Worm (Caenorhabditis elegans) whole organism, L2 larva: ENCODE measurements around the gene srh-125.

Experiments
- C34F6.9 ChIP-seq: fragments of 150-350 bp; optimal IDR thresholded peaks from 2 replicates; lab custom pipeline; 2014; ENCODE audit warnings: missing biosample characterization, missing genetic modification characterization
- F13H6.1 ChIP-seq: sonication (generic microtip); optimal IDR thresholded peaks from 2 replicates; lab custom pipeline; 2016; ENCODE audit warnings: missing genetic modification characterization, missing compliant biosample characterization
- R02D3.7 ChIP-seq: fragments of 150-350 bp; optimal IDR thresholded peaks from 2 replicates; lab custom pipeline; 2014; ENCODE audit warnings: missing biosample characterization, missing genetic modification characterization
- Y55F3AM.14 ChIP-seq: fragments of 200-800 bp; sonication (Bioruptor generic); optimal IDR thresholded peaks from 2 replicates; lab custom pipeline; 2018; ENCODE audit warnings: mild to moderate bottlenecking, missing genetic modification characterization, missing compliant biosample characterization
- ZK546.5 ChIP-seq: sonication (generic microtip); optimal IDR thresholded peaks from 2 replicates; lab custom pipeline; 2017; ENCODE audit warnings: missing biosample characterization, missing genetic modification characterization
- alr-1 ChIP-seq: fragments of 150-350 bp; optimal IDR thresholded peaks from 2 replicates; lab custom pipeline; 2014; ENCODE audit warnings: missing biosample characterization, missing genetic modification characterization
- ama-1 ChIP-seq: fragments of 150-350 bp; optimal IDR thresholded peaks from 2 replicates; lab custom pipeline; 2018; ENCODE audit warnings: inconsistent platforms
- blmp-1 ChIP-seq: sonication (generic microtip); optimal IDR thresholded peaks from 2 replicates; lab custom pipeline; 2017; ENCODE audit warnings: missing genetic modification characterization, mild to moderate bottlenecking, missing compliant biosample characterization, antibody characterized with exemption, moderate library complexity; ENCODE audit not compliant: insufficient read depth
- ceh-82 ChIP-seq: fragments of 150-350 bp; optimal IDR thresholded peaks from 2 replicates; lab custom pipeline; 2014; ENCODE audit warnings: missing biosample characterization, missing genetic modification characterization
- crh-2 ChIP-seq: sonication (generic microtip); optimal IDR thresholded peaks from 2 replicates; lab custom pipeline; 2017; ENCODE audit warnings: missing biosample characterization, missing genetic modification characterization
- dmd-4 ChIP-seq: sonication (generic microtip); optimal IDR thresholded peaks from 2 replicates; lab custom pipeline; 2017; ENCODE audit warnings: missing biosample characterization, missing genetic modification characterization
- egl-27 ChIP-seq: sonication (generic microtip); optimal IDR thresholded peaks from 3 replicates; lab custom pipeline; 2017; ENCODE audit warnings: missing biosample characterization, missing genetic modification reagents, missing genetic modification characterization
- elt-1 ChIP-seq: fragments of 150-350 bp; optimal IDR thresholded peaks from 2 replicates; lab custom pipeline; 2014; ENCODE audit warnings: missing biosample characterization, missing genetic modification characterization
- elt-3 ChIP-seq: sonication (generic microtip); optimal IDR thresholded peaks from 2 replicates; lab custom pipeline; 2017; ENCODE audit warnings: missing biosample characterization, missing genetic modification characterization
- fos-1 ChIP-seq: fragments of 150-350 bp; optimal IDR thresholded peaks from 2 replicates; lab custom pipeline; 2014; ENCODE audit warnings: missing biosample characterization, missing genetic modification characterization
- gmeb-1 ChIP-seq: fragments of 150-350 bp; optimal IDR thresholded peaks from 2 replicates; lab custom pipeline; 2014; ENCODE audit warnings: missing biosample characterization, missing genetic modification characterization
- lin-11 ChIP-seq: fragments of 150-350 bp; sonication (generic microtip); optimal IDR thresholded peaks from 2 replicates; lab custom pipeline; 2014; ENCODE audit warnings: missing biosample characterization, missing genetic modification characterization, inconsistent platforms, mixed read lengths
- lin-13 ChIP-seq: fragments of 150-350 bp; optimal IDR thresholded peaks from 2 replicates; lab custom pipeline; 2014; ENCODE audit warnings: missing biosample characterization, missing genetic modification reagents, missing genetic modification characterization
- lin-39 ChIP-seq: fragments of 150-350 bp; optimal IDR thresholded peaks from 2 replicates; lab custom pipeline; 2014; ENCODE audit warnings: missing biosample characterization, missing genetic modification reagents, missing genetic modification characterization
- lsy-2 ChIP-seq, 2 experiments: fragments of 150-350 bp in 1 of 2; sonication (generic microtip) in 1 of 2; optimal IDR thresholded peaks; 2 replicates each; lab custom pipeline; 2014 to 2017; ENCODE audit warnings: missing biosample characterization in 2 of 2, missing genetic modification characterization in 2 of 2
- mab-5 ChIP-seq: fragments of 150-350 bp; optimal IDR thresholded peaks from 2 replicates; lab custom pipeline; 2014; ENCODE audit warnings: missing biosample characterization, missing genetic modification characterization
- mdl-1 ChIP-seq, 2 experiments: fragments of 150-350 bp in 1 of 2; sonication (generic microtip) in 1 of 2; optimal IDR thresholded peaks; 2 replicates each; lab custom pipeline; 2017; ENCODE audit warnings: missing biosample characterization in 2 of 2, missing genetic modification characterization in 2 of 2
- nhr-10 ChIP-seq: sonication (generic microtip); optimal IDR thresholded peaks from 2 replicates; lab custom pipeline; 2017; ENCODE audit warnings: missing biosample characterization, missing genetic modification characterization
- nhr-11 ChIP-seq: fragments of 150-350 bp; optimal IDR thresholded peaks from 2 replicates; lab custom pipeline; 2014; ENCODE audit warnings: missing biosample characterization, missing genetic modification characterization
- nhr-129 ChIP-seq: fragments of 150-350 bp; optimal IDR thresholded peaks from 2 replicates; lab custom pipeline; 2014; ENCODE audit warnings: missing biosample characterization, missing genetic modification characterization
- nhr-21 ChIP-seq: fragments of 150-350 bp; optimal IDR thresholded peaks from 2 replicates; lab custom pipeline; 2014; ENCODE audit warnings: missing biosample characterization, missing genetic modification characterization
- nhr-23 ChIP-seq: fragments of 150-350 bp; optimal IDR thresholded peaks from 2 replicates; lab custom pipeline; 2014; ENCODE audit warnings: missing biosample characterization, missing genetic modification reagents, missing genetic modification characterization
- nhr-237 ChIP-seq: fragments of 150-350 bp; optimal IDR thresholded peaks from 2 replicates; lab custom pipeline; 2014; ENCODE audit warnings: missing biosample characterization, missing genetic modification characterization
- nhr-25 ChIP-seq: fragments of 150-350 bp; sonication (generic microtip); optimal IDR thresholded peaks from 3 replicates; lab custom pipeline; 2014; ENCODE audit warnings: missing biosample characterization, missing genetic modification characterization
- nhr-77 ChIP-seq: fragments of 150-350 bp; optimal IDR thresholded peaks from 2 replicates; lab custom pipeline; 2014; ENCODE audit warnings: missing biosample characterization, missing genetic modification characterization
- peb-1 ChIP-seq: fragments of 150-350 bp; optimal IDR thresholded peaks from 2 replicates; lab custom pipeline; 2014; ENCODE audit warnings: missing biosample characterization, missing genetic modification characterization
- sem-4 ChIP-seq: fragments of 150-350 bp; optimal IDR thresholded peaks from 2 replicates; lab custom pipeline; 2014; ENCODE audit warnings: missing biosample characterization, missing genetic modification reagents, missing genetic modification characterization
- skn-1 ChIP-seq: sonication (generic microtip); optimal IDR thresholded peaks from 2 replicates; lab custom pipeline; 2017; ENCODE audit warnings: missing biosample characterization, missing genetic modification characterization
- sma-3 ChIP-seq: sonication (generic microtip); optimal IDR thresholded peaks from 2 replicates; lab custom pipeline; 2016; ENCODE audit warnings: missing genetic modification reagents, missing genetic modification characterization, missing compliant biosample characterization
- sma-9 ChIP-seq, 2 experiments: fragments of 150-350 bp in 1 of 2; sonication (generic microtip) in 1 of 2; optimal IDR thresholded peaks; 2 replicates each; lab custom pipeline; 2014 to 2016; ENCODE audit warnings: missing genetic modification characterization in 2 of 2, mild to moderate bottlenecking in 1 of 2, missing biosample characterization in 1 of 2, missing compliant biosample characterization in 1 of 2, missing genetic modification reagents in 1 of 2, moderate library complexity in 1 of 2
- snpc-4 ChIP-seq: fragments of 150-350 bp; optimal IDR thresholded peaks from 2 replicates; lab custom pipeline; 2014; ENCODE audit warnings: missing biosample characterization, missing genetic modification characterization
- unc-39 ChIP-seq: fragments of 150-350 bp; optimal IDR thresholded peaks from 2 replicates; lab custom pipeline; 2014; ENCODE audit warnings: missing biosample characterization, missing genetic modification characterization
- unc-55 ChIP-seq: fragments of 150-350 bp; sonication (generic microtip); optimal IDR thresholded peaks from 3 replicates; lab custom pipeline; 2014; ENCODE audit warnings: missing biosample characterization, missing genetic modification reagents, missing genetic modification characterization
- unc-62 ChIP-seq: fragments of 150-350 bp; optimal IDR thresholded peaks from 2 replicates; lab custom pipeline; 2014; ENCODE audit warnings: missing biosample characterization, missing genetic modification reagents, missing genetic modification characterization
- zag-1 ChIP-seq: fragments of 150-350 bp; optimal IDR thresholded peaks from 2 replicates; lab custom pipeline; 2014; ENCODE audit warnings: missing biosample characterization, missing genetic modification characterization
- ztf-1 ChIP-seq: fragments of 200-800 bp; sonication (Bioruptor generic); conservative IDR thresholded peaks from 2 replicates; pipeline ENCODE4 v1.3.6; 2022; ENCODE audit warnings: missing genetic modification characterization, missing compliant biosample characterization
- ztf-11 ChIP-seq: sonication (generic microtip); optimal IDR thresholded peaks from 2 replicates; lab custom pipeline; 2017; ENCODE audit warnings: missing biosample characterization, missing genetic modification characterization
- ztf-4 ChIP-seq: fragments of 150-350 bp; optimal IDR thresholded peaks from 2 replicates; lab custom pipeline; 2014; ENCODE audit warnings: missing biosample characterization, missing genetic modification characterization

Gene srh-125

ce11 chrV:7436509-7436908 is 40.2 kb downstream of the srh-125 start:
- TF ChIP-seq R02D3.7 (no peak), peb-1 (tag; lab: Kevin White, UChicago) (no peak), mdl-1 (tag; optimal IDR thresholded peaks at IDR 0.05; lab: Kevin White, UChicago) (no peak), fos-1 (no peak), mab-5 (tag; lab: Kevin White, UChicago) (no peak)
- TF ChIP-seq, all 48 proteins: peak for 0

ce11 chrV:7435376-7436204 is 41.1 kb downstream of the srh-125 start, which contains the start of the genes ddo-2 and F25E5.8:
ddo-2 (minus strand) TSS chrV:7435705.
F25E5.8 (plus strand) TSS chrV:7435930.
- TF ChIP-seq skn-1 (tag; lab: Kevin White, UChicago) (no peak), zag-1 (tag; lab: Kevin White, UChicago) (no peak), nhr-21 (tag; lab: Kevin White, UChicago) (peak; percentile 30), elt-3 (tag; lab: Kevin White, UChicago) (no peak), snpc-4 (no peak), nhr-25 (tag; lab: Kevin White, UChicago) (peak; percentile 59), dmd-4 (tag; lab: Kevin White, UChicago) (no peak), alr-1 (tag; lab: Kevin White, UChicago) (no peak), elt-1 (tag; lab: Kevin White, UChicago) (no peak), blmp-1 (tag; lab: Kevin White, UChicago) (peak; percentile 38), ama-1 (lab: Kevin White, UChicago) (peak; percentile 87), sem-4 (peak; percentile 1), sma-3 (GFP tag; lab: Kevin White, UChicago) (peak; percentile 20), ztf-11 (no peak), nhr-237 (tag; lab: Kevin White, UChicago) (no peak), F13H6.1 (tag; lab: Kevin White, UChicago) (no peak), ztf-4 (tag; lab: Kevin White, UChicago) (no peak), unc-55 (GFP tag; lab: Kevin White, UChicago) (no peak), crh-2 (tag; lab: Kevin White, UChicago) (no peak), gmeb-1 (tag; lab: Kevin White, UChicago) (no peak)
- TF ChIP-seq, all 48 proteins: peak for 6

ce11 chrV:7434805-7435363 is 41.8 kb downstream of the srh-125 start:
- peak; percentile 48 for TF ChIP-seq nhr-129 (tag; lab: Kevin White, UChicago)
- no peak for TF ChIP-seq lin-11 (tag; lab: Kevin White, UChicago)
- peak; percentile 64 for TF ChIP-seq F13H6.1 (tag; lab: Kevin White, UChicago)
- TF ChIP-seq ZK546.5 (tag; lab: Kevin White, UChicago) = no peak
- peak; percentile 76 for TF ChIP-seq C34F6.9 (tag; lab: Kevin White, UChicago)
- TF ChIP-seq nhr-77 = no peak
- TF ChIP-seq alr-1 (tag; lab: Kevin White, UChicago) = no peak
- TF ChIP-seq nhr-23 (tag; lab: Kevin White, UChicago) = no peak
- TF ChIP-seq nhr-25 (tag; lab: Kevin White, UChicago) = no peak
- no peak for TF ChIP-seq unc-39 (tag; lab: Kevin White, UChicago)
- peak; percentile 16 for TF ChIP-seq gmeb-1 (tag; lab: Kevin White, UChicago)
- peak; percentile 78 for TF ChIP-seq crh-2 (tag; lab: Kevin White, UChicago)
- no peak for TF ChIP-seq R02D3.7
- no peak for TF ChIP-seq unc-62 (GFP tag; lab: Kevin White, UChicago)
- TF ChIP-seq egl-27 (tag; lab: Kevin White, UChicago) = no peak
- no peak for TF ChIP-seq elt-1 (tag; lab: Kevin White, UChicago)
- no peak for TF ChIP-seq lin-13 (GFP tag; lab: Kevin White, UChicago)
- peak; percentile 95 for TF ChIP-seq sma-9 (GFP tag; optimal IDR thresholded peaks at IDR 0.05; lab: Kevin White, UChicago)
- TF ChIP-seq sma-9 (tag; optimal IDR thresholded peaks at IDR 0.05; lab: Kevin White, UChicago) = no peak
- peak; percentile 37 for TF ChIP-seq zag-1 (tag; lab: Kevin White, UChicago)
- no peak for TF ChIP-seq ztf-11
- TF ChIP-seq nhr-10 (tag; lab: Kevin White, UChicago) = no peak
- TF ChIP-seq ztf-1 (GFP tag; lab: Robert Waterston, UW) = no peak
- no peak for TF ChIP-seq blmp-1 (tag; lab: Kevin White, UChicago)
- TF ChIP-seq fos-1 = peak; percentile 49
- no peak for TF ChIP-seq mab-5 (tag; lab: Kevin White, UChicago)
- TF ChIP-seq peb-1 (tag; lab: Kevin White, UChicago) = no peak
- no peak for TF ChIP-seq snpc-4
- TF ChIP-seq lsy-2 (tag; optimal IDR thresholded peaks at IDR 0.05; lab: Kevin White, UChicago) = peak in 1 of 2 experiments; percentile 71
- TF ChIP-seq Y55F3AM.14 (GFP tag; lab: Kevin White, UChicago) = no peak
- no peak for TF ChIP-seq sma-3 (GFP tag; lab: Kevin White, UChicago)
- no peak for TF ChIP-seq dmd-4 (tag; lab: Kevin White, UChicago)
- peak; percentile 46 for TF ChIP-seq sem-4
- peak; percentile 88 for TF ChIP-seq ama-1 (lab: Kevin White, UChicago)
- TF ChIP-seq lin-39 (tag; lab: Kevin White, UChicago) = no peak
- TF ChIP-seq skn-1 (tag; lab: Kevin White, UChicago) = peak; percentile 34
- no peak for TF ChIP-seq ceh-82 (tag; lab: Kevin White, UChicago)
- TF ChIP-seq mdl-1 (tag; optimal IDR thresholded peaks at IDR 0.05; lab: Kevin White, UChicago) = peak; percentile 87 to 88
- no peak for TF ChIP-seq elt-3 (tag; lab: Kevin White, UChicago)
- TF ChIP-seq nhr-11 = no peak
